Worm (Caenorhabditis elegans) whole organism, L2 larva: ENCODE data around the gene szy-2.

Source experiments
- ama-1 ChIP-seq: fragments of 150-350 bp; optimal IDR thresholded peaks from 2 replicates; lab custom pipeline; 2018; ENCODE audit warnings: inconsistent platforms
- ceh-82 ChIP-seq: fragments of 150-350 bp; optimal IDR thresholded peaks from 2 replicates; lab custom pipeline; 2014; ENCODE audit warnings: missing biosample characterization, missing genetic modification characterization
- fos-1 ChIP-seq: fragments of 150-350 bp; optimal IDR thresholded peaks from 2 replicates; lab custom pipeline; 2014; ENCODE audit warnings: missing biosample characterization, missing genetic modification characterization
- lin-13 ChIP-seq: fragments of 150-350 bp; optimal IDR thresholded peaks from 2 replicates; lab custom pipeline; 2014; ENCODE audit warnings: missing biosample characterization, missing genetic modification reagents, missing genetic modification characterization
- nhr-11 ChIP-seq: fragments of 150-350 bp; optimal IDR thresholded peaks from 2 replicates; lab custom pipeline; 2014; ENCODE audit warnings: missing biosample characterization, missing genetic modification characterization
- sma-9 ChIP-seq, 2 experiments: fragments of 150-350 bp in 1 of 2; sonication (generic microtip) in 1 of 2; optimal IDR thresholded peaks; 2 replicates each; lab custom pipeline; 2014 to 2016; ENCODE audit warnings: missing genetic modification characterization in 2 of 2, mild to moderate bottlenecking in 1 of 2, missing biosample characterization in 1 of 2, missing compliant biosample characterization in 1 of 2, missing genetic modification reagents in 1 of 2, moderate library complexity in 1 of 2
- unc-62 ChIP-seq: fragments of 150-350 bp; optimal IDR thresholded peaks from 2 replicates; lab custom pipeline; 2014; ENCODE audit warnings: missing biosample characterization, missing genetic modification reagents, missing genetic modification characterization

ce11 chrIII:5346017-5346416 lies 25.1 kb downstream of the szy-2 start, which contains the start of gene glrx-21:
- TF ChIP-seq sma-9 (GFP tag; optimal IDR thresholded peaks at IDR 0.05; lab: Kevin White, UChicago) (no peak), sma-9 (tag; optimal IDR thresholded peaks at IDR 0.05; lab: Kevin White, UChicago) (no peak), lin-13 (GFP tag; lab: Kevin White, UChicago) (no peak), ceh-82 (no peak), fos-1 (tag; lab: Kevin White, UChicago) (no peak), nhr-11 (tag; lab: Kevin White, UChicago) (no peak), ama-1 (no peak), unc-62 (GFP tag; lab: Kevin White, UChicago) (no peak)
